Worm (Caenorhabditis elegans) whole organism, midembryonic: ENCODE measurements around the gene spe-18.

Experiments
- T22C8.4 ChIP-seq: fragments of 200-800 bp; sonication (Bioruptor generic); IDR thresholded peaks from 2 replicates; pipeline ENCODE4 v1.3.6; 2022; ENCODE audit warnings: missing genetic modification characterization, missing compliant biosample characterization
- flt-1 ChIP-seq: fragments of 200-800 bp; sonication (Bioruptor generic); IDR thresholded peaks from 2 replicates; pipeline ENCODE4 v1.3.6; 2022; ENCODE audit warnings: missing genetic modification characterization, missing compliant biosample characterization
- klf-2 ChIP-seq: fragments of 200-800 bp; sonication (Bioruptor generic); conservative IDR thresholded peaks from 2 replicates; pipeline ENCODE4 v1.3.6; 2022; ENCODE audit warnings: missing genetic modification reagents, missing genetic modification characterization, missing compliant biosample characterization
- med-1 ChIP-seq: sonication (generic microtip); optimal IDR thresholded peaks from 2 replicates; lab custom pipeline; 2017; ENCODE audit warnings: missing genetic modification characterization, mild to moderate bottlenecking, missing compliant biosample characterization, antibody characterized with exemption, missing genetic modification reagents; ENCODE audit not compliant: insufficient read depth
- ref-1 ChIP-seq: fragments of 200-800 bp; sonication (Bioruptor generic); conservative IDR thresholded peaks from 2 replicates; pipeline ENCODE4 v1.3.6; 2022; ENCODE audit warnings: missing genetic modification reagents, missing genetic modification characterization, missing compliant biosample characterization
- tab-1 ChIP-seq: fragments of 200-800 bp; sonication (Bioruptor generic); IDR thresholded peaks from 2 replicates; pipeline ENCODE4 v1.3.6; 2022; ENCODE audit warnings: missing genetic modification characterization, missing compliant biosample characterization
- ztf-29 ChIP-seq: fragments of 200-800 bp; sonication (Bioruptor generic); IDR thresholded peaks from 2 replicates; pipeline ENCODE4 v1.3.6; 2022; ENCODE audit warnings: missing genetic modification reagents, missing genetic modification characterization, missing compliant biosample characterization

- TF ChIP-seq klf-2 (no peak), med-1 (GFP tag; lab: Kevin White, UChicago) (no peak), flt-1 (GFP tag; lab: Robert Waterston, UW) (no peak), ref-1 (no peak), ztf-29 (GFP tag; lab: Robert Waterston, UW) (no peak), T22C8.4 (no peak), tab-1 (GFP tag; lab: Robert Waterston, UW) (no peak)
These were observed 12.6 kb upstream of the spe-18 start, which contains the start of gene moe-3 for ce11 chrII:13165683-13166259.
